Fruit fly (Drosophila melanogaster) Kc167 (cell line): Measurements from ENCODE around the gene pbl.

Experiments
- Myc ChIP-seq: fragments of >200 bp; optimal IDR thresholded peaks from 2 replicates; lab custom pipeline; 2017; ENCODE audit warnings: missing external identifiers
- Sin3A ChIP-seq: fragments of >200 bp; optimal IDR thresholded peaks from 2 replicates; lab custom pipeline; 2018; ENCODE audit warnings: missing external identifiers
- h ChIP-seq: fragments of >200 bp; optimal IDR thresholded peaks from 3 replicates; lab custom pipeline; 2018; ENCODE audit warnings: missing external identifiers
- insv ChIP-seq: fragments of >200 bp; optimal IDR thresholded peaks from 3 replicates; lab custom pipeline; 2018; ENCODE audit warnings: missing external identifiers
- psq ChIP-seq: fragments of >200 bp; optimal IDR thresholded peaks from 2 replicates; lab custom pipeline; 2017; ENCODE audit warnings: missing external identifiers
- ttk ChIP-seq: sonication (Bioruptor generic); optimal IDR thresholded peaks from 2 replicates; lab custom pipeline; 2017; ENCODE audit warnings: missing external identifiers

The pbl gene

DNA sequence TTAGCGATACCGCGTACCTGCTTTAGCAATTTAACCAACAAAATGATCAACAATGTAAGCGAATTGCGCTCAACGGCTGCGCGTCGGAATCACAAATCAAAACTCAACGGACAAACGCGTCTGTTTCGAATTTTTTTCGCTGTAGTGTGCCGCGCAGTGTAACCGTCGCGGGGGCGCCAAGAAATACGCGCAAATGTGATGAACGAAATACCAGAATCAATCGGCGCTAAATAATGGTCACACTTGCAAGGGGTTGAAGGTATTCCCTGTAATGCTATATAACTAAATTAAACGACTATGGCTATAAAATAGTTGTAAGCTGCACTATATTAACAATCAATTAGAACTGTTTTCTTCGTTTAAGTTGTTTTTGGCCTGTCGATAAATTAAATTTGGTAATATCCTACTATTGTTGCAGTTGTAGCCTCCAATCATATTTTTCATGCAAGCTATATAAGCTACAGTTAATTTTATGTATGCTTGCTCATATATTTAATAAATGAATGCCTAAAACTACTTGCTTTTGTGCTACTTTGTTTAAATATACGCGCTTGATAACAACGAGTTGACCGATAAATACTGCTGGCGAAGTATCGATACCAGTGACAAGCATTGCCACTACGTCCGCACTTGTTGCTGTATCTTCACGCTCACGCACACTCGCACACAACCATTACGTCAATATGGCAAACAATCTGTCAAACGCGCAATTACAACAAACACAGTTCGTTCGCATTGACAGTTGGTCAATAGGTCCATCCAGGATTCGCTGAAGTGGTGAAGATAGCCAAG, at the start of gene pbl, which contains the start of gene CG8281:
TSS of gene pbl (minus strand) at position 190 of the 792 bp plus-strand sequence.
TSS of gene CG8281 (plus strand) at position 699 of the 792 bp plus-strand sequence.
- TF ChIP-seq insv (lab: Kevin White, UChicago), result no peak
- no peak for TF ChIP-seq Myc (lab: Kevin White, UChicago)
- no peak for TF ChIP-seq h (lab: Kevin White, UChicago)
- no peak for TF ChIP-seq Sin3A (lab: Kevin White, UChicago)
- no peak for TF ChIP-seq ttk (lab: Kevin White, UChicago)
- TF ChIP-seq psq, result no peak

DNA sequence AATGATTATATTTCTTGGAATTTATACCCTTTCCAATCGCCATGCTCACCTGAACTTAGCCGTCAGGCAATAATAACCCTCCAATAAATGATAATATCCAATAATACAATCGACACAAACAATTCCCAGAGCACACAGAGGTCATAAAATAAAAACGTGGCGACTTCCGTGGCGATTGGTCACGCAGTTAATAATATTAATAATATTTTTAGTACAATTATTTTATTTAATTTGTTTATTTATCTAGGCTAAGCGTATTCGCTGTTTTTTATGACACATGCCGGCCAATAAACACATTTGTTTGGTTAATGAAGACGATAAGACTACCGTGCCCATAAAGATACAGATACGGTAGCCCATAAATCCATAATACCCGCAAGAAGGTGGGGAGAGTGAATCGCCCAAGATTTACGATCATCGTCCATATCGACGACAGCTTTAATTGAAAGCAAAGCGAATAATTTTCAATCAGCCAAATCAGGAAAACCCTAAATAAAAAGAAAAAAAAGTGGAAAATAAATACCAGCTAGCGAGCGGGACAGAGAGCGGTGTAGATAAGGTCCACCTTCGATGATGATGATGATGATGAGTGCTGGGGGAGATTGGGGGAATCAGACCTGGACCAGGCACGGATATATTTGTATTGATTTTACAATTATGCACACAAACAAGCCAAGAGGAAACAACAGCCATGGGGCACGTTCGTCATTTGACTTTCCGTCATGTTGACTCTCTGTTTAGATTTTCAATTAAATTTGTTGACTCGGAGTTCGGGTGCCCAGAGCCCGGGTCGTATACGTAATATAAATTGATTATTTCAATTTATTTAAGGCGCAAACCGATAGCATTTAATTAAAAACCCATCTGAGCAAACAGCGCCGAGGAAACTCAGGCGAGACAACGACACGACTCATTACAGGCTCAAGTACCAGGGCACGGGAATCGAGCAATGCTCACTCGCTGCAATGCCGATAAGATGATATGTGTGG, 49.2 kb upstream of the pbl start:
- TF ChIP-seq Myc (lab: Kevin White, UChicago) (no peak), psq (no peak), ttk (lab: Kevin White, UChicago) (no peak), h (lab: Kevin White, UChicago) (no peak), insv (lab: Kevin White, UChicago) (no peak), Sin3A (lab: Kevin White, UChicago) (no peak)

DNA sequence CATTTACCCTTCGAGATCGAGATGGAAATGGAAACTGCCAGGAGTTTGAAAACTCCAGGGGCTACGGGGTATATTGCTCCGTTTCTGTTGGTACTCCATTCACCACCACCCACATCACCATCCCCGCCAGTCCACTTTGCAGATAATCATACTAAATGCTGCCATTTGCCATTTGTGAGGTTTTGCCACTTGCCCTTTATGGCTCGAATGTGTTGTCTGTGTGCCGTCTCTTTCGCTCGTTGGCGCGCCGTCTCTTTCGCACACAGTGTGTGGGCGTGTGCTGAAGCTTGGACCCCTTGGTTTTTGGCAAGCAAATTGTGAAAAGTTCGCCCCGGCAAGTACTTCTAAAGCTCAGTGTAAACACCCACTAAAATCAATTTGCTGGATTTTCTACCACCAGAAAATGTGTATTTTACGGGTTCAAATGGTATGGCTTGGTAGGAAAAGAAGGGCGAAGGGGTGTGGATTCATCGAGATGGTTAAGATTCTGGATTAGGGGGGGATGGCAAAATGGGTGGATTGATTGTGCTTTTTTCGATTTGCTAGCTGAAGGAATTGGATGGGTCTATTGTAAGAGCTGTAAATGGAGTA, 46.9 kb upstream of the pbl start:
- TF ChIP-seq ttk (lab: Kevin White, UChicago), result no peak
- no peak for TF ChIP-seq Sin3A (lab: Kevin White, UChicago)
- TF ChIP-seq Myc (lab: Kevin White, UChicago), result no peak
- TF ChIP-seq insv (lab: Kevin White, UChicago), result no peak
- no peak for TF ChIP-seq psq
- TF ChIP-seq h (lab: Kevin White, UChicago), result no peak

DNA sequence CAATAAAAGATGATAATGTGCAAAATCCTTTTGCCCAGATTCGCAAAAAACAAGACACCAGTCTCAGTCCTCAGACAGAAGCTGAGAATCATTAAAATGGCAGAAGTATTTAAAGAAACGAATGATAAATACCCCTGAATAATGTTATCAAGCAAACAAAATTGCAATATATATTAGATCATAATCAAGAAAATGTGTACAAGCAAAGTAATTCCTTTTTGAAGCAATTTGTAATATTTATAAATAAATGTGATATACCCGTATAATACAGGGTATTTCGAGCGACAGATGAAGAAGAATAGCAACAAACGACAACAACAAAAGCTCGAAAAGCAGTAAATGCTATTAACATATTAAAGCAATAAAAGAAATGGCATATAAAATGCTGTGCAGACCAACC, 46.3 kb upstream of the pbl start:
- TF ChIP-seq insv (lab: Kevin White, UChicago) (no peak), Myc (lab: Kevin White, UChicago) (no peak), h (lab: Kevin White, UChicago) (no peak), psq (no peak)

DNA sequence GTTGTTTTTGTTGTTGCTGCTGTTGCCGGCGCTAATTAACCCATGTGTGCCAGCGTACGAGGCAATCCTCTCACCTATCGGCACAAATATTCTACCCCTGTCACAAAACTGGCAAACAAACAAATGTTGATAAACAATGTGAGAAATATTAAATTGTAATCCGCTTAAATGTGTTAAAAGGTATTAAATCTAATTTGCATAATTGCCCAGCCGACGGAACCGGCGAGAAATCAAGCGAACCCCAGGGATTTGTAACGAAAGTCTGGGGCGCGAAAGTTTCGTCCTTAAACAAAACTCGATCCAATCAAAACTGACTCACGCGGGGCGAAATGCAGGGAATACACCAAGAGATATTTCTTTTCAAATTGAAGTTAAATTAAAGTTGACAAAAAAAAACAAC, 45.0 kb upstream of the pbl start:
- TF ChIP-seq psq (no peak), h (lab: Kevin White, UChicago) (no peak), insv (lab: Kevin White, UChicago) (no peak), ttk (lab: Kevin White, UChicago) (no peak), Myc (lab: Kevin White, UChicago) (no peak), Sin3A (lab: Kevin White, UChicago) (no peak)

DNA sequence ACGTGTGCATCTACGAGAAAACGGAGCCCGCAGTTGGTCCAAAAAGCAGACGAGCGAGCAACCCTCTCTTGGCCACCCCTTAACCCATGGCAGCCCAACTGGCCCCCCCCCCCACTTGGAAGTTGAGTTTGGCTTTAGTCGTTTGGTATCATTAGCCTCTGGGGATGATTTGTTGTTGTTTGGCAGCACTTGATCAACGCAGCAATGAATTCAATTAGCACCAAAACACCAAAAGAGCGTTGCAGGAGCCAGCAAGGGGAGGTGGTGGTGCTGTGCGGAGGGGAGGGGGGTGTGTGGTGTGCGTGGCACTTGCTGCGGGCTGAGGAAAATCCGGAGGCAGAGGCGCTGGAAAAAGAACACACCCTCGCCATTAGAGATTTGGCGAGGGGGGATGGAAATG, 43.2 kb upstream of the pbl start:
- no peak for TF ChIP-seq Myc (lab: Kevin White, UChicago)
- no peak for TF ChIP-seq h (lab: Kevin White, UChicago)
- no peak for TF ChIP-seq Sin3A (lab: Kevin White, UChicago)
- TF ChIP-seq ttk (lab: Kevin White, UChicago), result no peak
- TF ChIP-seq insv (lab: Kevin White, UChicago), result no peak
- no peak for TF ChIP-seq psq

DNA sequence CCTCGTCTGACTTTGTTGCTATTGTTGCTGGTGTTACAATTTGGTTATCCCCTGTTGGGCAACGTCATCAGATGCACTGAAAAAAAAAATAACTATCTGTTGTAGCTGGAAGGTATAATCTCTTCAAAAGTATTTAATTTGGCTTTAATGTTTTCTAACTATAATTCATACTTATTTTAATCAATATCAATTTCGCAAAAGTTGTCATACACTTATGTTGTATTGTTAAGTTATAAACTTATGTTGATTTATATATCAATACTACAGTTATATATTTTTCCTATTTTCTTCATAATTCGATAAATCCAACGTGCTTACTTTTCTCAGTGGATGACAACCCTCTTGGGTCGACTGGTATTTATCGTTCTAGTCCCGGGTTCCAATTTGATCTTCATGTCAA, 42.0 kb upstream of the pbl start:
- TF ChIP-seq Myc (lab: Kevin White, UChicago), result no peak
- no peak for TF ChIP-seq insv (lab: Kevin White, UChicago)
- TF ChIP-seq h (lab: Kevin White, UChicago), result no peak
- TF ChIP-seq psq, result no peak
- TF ChIP-seq Sin3A (lab: Kevin White, UChicago), result no peak
- TF ChIP-seq ttk (lab: Kevin White, UChicago), result no peak

DNA sequence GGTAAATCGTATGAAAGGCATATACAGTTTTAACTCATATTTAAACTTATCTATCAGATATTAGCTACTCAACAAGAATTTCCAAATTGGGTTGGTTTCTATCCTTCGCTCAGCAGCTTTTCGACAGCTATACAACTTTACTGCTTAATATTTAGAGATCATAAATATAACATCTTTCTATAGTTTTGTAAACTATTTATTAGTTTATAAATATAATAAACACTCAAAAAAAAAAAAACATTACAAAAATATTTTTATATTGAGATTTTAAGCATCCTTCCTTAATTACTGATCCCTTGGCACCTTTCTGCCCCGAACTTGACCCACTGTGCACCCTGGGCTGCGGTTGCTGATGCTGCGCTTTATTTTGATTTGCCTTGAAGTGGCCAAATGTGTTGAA, 41.2 kb upstream of the pbl start:
- TF ChIP-seq insv (lab: Kevin White, UChicago) (no peak), h (lab: Kevin White, UChicago) (no peak), psq (no peak)

DNA sequence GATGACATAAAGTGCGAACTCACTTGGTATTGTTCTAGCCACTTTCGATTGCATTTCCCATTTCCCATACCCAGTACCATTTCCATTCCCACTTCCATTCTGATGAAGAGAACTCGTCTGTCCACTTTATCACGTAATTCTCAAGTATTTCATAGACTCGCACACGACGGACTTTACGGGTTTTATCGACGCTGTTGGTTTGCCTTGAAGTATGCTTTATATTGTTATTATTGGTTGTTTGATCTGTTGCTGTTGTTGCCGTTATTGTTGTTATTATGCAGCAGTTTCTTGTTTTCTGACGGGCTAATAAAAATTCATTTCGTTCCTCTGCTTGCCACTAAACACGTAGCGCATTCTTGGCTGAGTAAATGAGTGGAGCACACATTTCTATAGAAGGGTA, 40.8 kb upstream of the pbl start:
- TF ChIP-seq psq (no peak), ttk (lab: Kevin White, UChicago) (no peak), insv (lab: Kevin White, UChicago) (no peak), Sin3A (lab: Kevin White, UChicago) (no peak), h (lab: Kevin White, UChicago) (no peak), Myc (lab: Kevin White, UChicago) (no peak)

DNA sequence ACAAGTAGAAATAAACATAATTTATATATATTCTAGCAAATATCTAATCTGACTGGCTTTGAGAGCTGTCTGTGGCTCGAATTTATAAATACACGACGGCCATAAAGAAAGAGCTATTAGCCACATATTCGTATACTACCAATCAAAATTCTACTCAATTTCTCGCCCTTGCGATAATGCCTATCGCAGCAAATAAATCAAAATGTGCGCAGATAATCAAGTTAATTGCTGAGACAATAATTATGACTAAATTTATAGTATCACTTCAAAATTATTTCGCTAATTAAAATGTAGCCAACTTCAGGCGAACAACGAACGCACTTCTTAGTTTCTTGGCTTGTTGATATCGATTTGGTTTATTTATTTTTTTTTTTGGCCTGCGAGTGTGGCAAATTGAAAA, 40.1 kb upstream of the pbl start:
- no peak for TF ChIP-seq Sin3A (lab: Kevin White, UChicago)

DNA sequence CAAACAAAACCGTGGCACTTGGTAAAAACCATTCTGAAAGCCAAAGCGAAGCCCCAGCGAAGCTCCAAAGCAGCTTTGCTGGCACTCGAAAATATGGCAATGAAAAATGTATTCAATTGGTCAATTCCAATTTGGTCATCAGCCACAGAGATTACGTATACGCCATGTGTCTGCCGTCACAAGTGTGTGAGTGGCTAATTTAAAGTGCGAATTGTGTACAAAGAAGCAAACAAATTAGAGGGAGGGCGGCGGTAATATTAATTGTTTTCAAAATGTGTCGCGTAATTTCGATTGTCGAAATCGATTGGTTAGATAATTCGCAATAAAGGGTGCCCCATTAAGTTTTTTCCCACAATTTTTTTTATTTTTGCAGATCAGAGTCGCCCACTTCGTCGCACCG, 38.0 kb upstream of the pbl start:
- no peak for TF ChIP-seq insv (lab: Kevin White, UChicago)
- no peak for TF ChIP-seq psq
- TF ChIP-seq ttk (lab: Kevin White, UChicago), result no peak
- no peak for TF ChIP-seq Sin3A (lab: Kevin White, UChicago)
- TF ChIP-seq h (lab: Kevin White, UChicago), result no peak
- TF ChIP-seq Myc (lab: Kevin White, UChicago), result no peak
